Fruit fly (Drosophila melanogaster): Measurements from ENCODE around the gene Orc5.

The Orc5 gene

dm6 chr2L:13839744-13840151, 10.1 kb downstream of the Orc5 start:
- TF ChIP-seq Dif (GFP tag; optimal IDR thresholded peaks at IDR 0.05; ENCODE audit: partially characterized antibody): no peak
- TF ChIP-seq GATAd (GFP tag; optimal IDR thresholded peaks at IDR 0.05): no peak
- peak; percentile 87 for TF ChIP-seq Hnf4 (GFP tag; optimal IDR thresholded peaks at IDR 0.05)
- no peak for TF ChIP-seq Abd-B (GFP tag; optimal IDR thresholded peaks at IDR 0.05)
- peak; percentile 72 for TF ChIP-seq sv (GFP tag; optimal IDR thresholded peaks at IDR 0.05)
- no peak for TF ChIP-seq usp (GFP tag; optimal IDR thresholded peaks at IDR 0.05)
- TF ChIP-seq dmrt93B (GFP tag; optimal IDR thresholded peaks at IDR 0.05): peak; percentile 82
- no peak for TF ChIP-seq Vsx2 (GFP tag; optimal IDR thresholded peaks at IDR 0.05; ENCODE audit: partially characterized antibody)
- TF ChIP-seq HLH106 (tag; optimal IDR thresholded peaks at IDR 0.05): peak; percentile 91
- TF ChIP-seq Hr78 (GFP tag; optimal IDR thresholded peaks at IDR 0.05): no peak
- peak; percentile 85 for TF ChIP-seq psq (GFP tag; optimal IDR thresholded peaks at IDR 0.05)
- peak; percentile 80 for TF ChIP-seq sage (GFP tag; optimal IDR thresholded peaks at IDR 0.05)
- peak; percentile 89 for TF ChIP-seq br (GFP tag; optimal IDR thresholded peaks at IDR 0.05)
- peak; percentile 69 for TF ChIP-seq brk (GFP tag; optimal IDR thresholded peaks at IDR 0.05)
- TF ChIP-seq woc (GFP tag; optimal IDR thresholded peaks at IDR 0.05): peak; percentile 65
- peak; percentile 59 for TF ChIP-seq CG32264 (GFP tag; optimal IDR thresholded peaks at IDR 0.05)
- peak; percentile 8 for TF ChIP-seq Mio (GFP tag; optimal IDR thresholded peaks at IDR 0.05)
- TF ChIP-seq lola (GFP tag; optimal IDR thresholded peaks at IDR 0.05): no peak
- peak; percentile 91 for TF ChIP-seq OdsH (GFP tag; optimal IDR thresholded peaks at IDR 0.05)
- TF ChIP-seq Jra (GFP tag; optimal IDR thresholded peaks at IDR 0.05): peak; percentile 76
- TF ChIP-seq jim (GFP tag; optimal IDR thresholded peaks at IDR 0.05): no peak
- TF ChIP-seq dl (GFP tag; optimal IDR thresholded peaks at IDR 0.05; ENCODE audit: insufficient read depth in 1 of 2, partially characterized antibody in 2 of 2): no peak
- TF ChIP-seq CrebA (GFP tag; optimal IDR thresholded peaks at IDR 0.05; ENCODE audit: borderline replicate concordance): no peak
- peak; percentile 73 for TF ChIP-seq CG9705 (GFP tag; optimal IDR thresholded peaks at IDR 0.05)
- TF ChIP-seq h (GFP tag; optimal IDR thresholded peaks at IDR 0.05): peak; percentile 91
- peak; percentile 10 for TF ChIP-seq Dfd (GFP tag; optimal IDR thresholded peaks at IDR 0.05)
- peak; percentile 15 to 94 for TF ChIP-seq foxo (GFP tag; optimal IDR thresholded peaks at IDR 0.05)
- TF ChIP-seq Hr83 (GFP tag; optimal IDR thresholded peaks at IDR 0.05; ENCODE audit: poor library complexity, severe bottlenecking): no peak
- TF ChIP-seq dsf (GFP tag; optimal IDR thresholded peaks at IDR 0.05; ENCODE audit: borderline replicate concordance): peak; percentile 29
- peak; percentile 74 for TF ChIP-seq tai (GFP tag; optimal IDR thresholded peaks at IDR 0.05)
- no peak for TF ChIP-seq pan (optimal IDR thresholded peaks at IDR 0.05)
- TF ChIP-seq rgr (GFP tag; optimal IDR thresholded peaks at IDR 0.05): peak; percentile 92
- no peak for TF ChIP-seq N (GFP tag; optimal IDR thresholded peaks at IDR 0.05)
- peak; percentile 93 for TF ChIP-seq fru (GFP tag; optimal IDR thresholded peaks at IDR 0.05)
- TF ChIP-seq Rel (GFP tag; optimal IDR thresholded peaks at IDR 0.05): peak; percentile 63
- TF ChIP-seq Rel (tag; optimal IDR thresholded peaks at IDR 0.05): peak; percentile 26
- TF ChIP-seq Myc (optimal IDR thresholded peaks at IDR 0.05): no peak
- peak; percentile 92 for TF ChIP-seq Sp1 (GFP tag; optimal IDR thresholded peaks at IDR 0.05)
- TF ChIP-seq ey (GFP tag; optimal IDR thresholded peaks at IDR 0.05): peak; percentile 92

DNA sequence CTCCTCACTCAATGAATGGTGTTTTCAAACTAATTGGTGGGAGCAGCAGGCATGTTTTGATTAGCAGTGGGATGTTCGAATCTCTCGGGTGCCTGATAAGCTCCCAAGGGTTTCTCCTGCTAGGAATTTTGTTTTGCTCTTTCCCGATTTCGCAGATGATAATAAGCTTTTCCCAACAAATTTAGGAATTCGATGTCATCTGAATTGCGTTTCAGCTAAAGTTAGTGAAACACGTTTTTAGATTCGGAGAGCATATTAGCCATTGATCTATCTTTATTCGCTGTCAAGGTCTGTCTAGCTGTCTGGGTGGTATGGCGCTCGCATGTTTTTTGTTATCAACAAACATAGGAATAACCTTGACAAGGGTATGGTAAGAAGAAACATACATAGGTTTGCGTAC, 11.9 kb downstream of the Orc5 start, which contains the start of gene CG33307:
CG33307 (minus strand) TSS at position 13 of the 400 bp plus-strand sequence.
- no peak for TF ChIP-seq woc (GFP tag; optimal IDR thresholded peaks at IDR 0.05)
- no peak for TF ChIP-seq Hr78 (GFP tag; optimal IDR thresholded peaks at IDR 0.05)
- no peak for TF ChIP-seq lola (GFP tag; optimal IDR thresholded peaks at IDR 0.05)
- TF ChIP-seq pan (optimal IDR thresholded peaks at IDR 0.05): no peak
- TF ChIP-seq dl (GFP tag; optimal IDR thresholded peaks at IDR 0.05; ENCODE audit: insufficient read depth in 1 of 2, partially characterized antibody in 2 of 2): no peak
- TF ChIP-seq Dif (GFP tag; optimal IDR thresholded peaks at IDR 0.05; ENCODE audit: partially characterized antibody): no peak

DNA sequence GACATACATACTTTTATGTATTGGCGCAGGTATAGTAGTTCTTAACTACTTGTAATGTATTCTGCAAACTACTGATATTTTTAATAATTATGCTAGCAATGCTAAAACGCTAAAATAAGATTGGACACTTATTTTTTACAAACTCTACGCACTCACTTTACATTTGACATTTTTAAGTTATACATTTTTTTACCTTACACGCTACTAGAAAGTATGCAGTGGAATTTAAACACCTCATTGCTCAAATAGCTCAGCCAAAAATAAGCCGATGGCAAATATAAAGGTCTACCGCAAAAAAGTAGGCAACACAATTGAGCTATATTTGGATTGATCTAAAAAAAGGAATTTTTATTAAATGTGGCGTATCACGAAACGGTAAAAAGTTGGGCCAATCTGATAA, 12.4 kb downstream of the Orc5 start:
- TF ChIP-seq Hr78 (GFP tag; optimal IDR thresholded peaks at IDR 0.05): no peak
- peak; percentile 31 for TF ChIP-seq tai (GFP tag; optimal IDR thresholded peaks at IDR 0.05)
- TF ChIP-seq Myc (optimal IDR thresholded peaks at IDR 0.05): peak; percentile 91
